Fruit fly (Drosophila melanogaster): ENCODE data around the gene gnu.
A peak's percentile ranks its signal among the peaks of the same experiment; 100 is the strongest.

Gene gnu

DNA sequence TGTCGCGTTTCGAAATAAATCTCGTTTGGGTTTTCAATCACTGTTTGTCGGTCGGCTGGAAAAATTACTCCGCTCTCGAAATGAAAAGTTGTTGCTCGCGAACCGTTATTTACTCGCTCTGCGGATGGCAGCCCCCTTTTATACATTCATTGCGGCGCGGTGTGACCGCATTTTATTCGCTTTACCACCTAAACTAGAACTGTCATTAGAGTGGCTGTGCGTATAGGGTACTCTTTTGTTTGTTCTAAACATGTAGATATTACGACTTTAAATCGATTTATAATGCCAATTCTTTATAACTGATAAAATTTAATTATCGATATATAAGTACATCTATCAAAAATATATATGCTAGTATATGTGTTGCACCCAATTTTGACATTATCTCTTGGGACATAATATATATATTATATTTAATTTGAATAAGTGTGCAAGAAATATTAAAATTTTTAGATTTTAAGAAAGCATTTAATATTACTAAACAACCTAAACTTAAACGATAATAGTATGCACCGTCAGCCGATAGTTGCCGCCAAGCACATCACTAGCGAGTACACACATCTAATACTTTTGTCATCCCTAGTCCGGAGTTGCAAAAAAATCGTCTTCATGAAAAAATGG is 16.8 kb downstream of the gnu start, which contains the start of the genes bmm and Tdrd3 (continued):
- no peak for TF ChIP-seq CG11398 (GFP tag; optimal IDR thresholded peaks at IDR 0.05)
- TF ChIP-seq CG33557 (GFP tag; optimal IDR thresholded peaks at IDR 0.05) = peak; percentile 81
- TF ChIP-seq CG3726 (GFP tag; IDR thresholded peaks at IDR 0.05) = peak; percentile 31; the same call in 1 of the 3 replicates
- peak; percentile 92 for TF ChIP-seq CG16813 (GFP tag; IDR thresholded peaks at IDR 0.05; ENCODE audit: partially characterized antibody)
- peak; percentile 57 for TF ChIP-seq vvl (GFP tag; IDR thresholded peaks at IDR 0.05)
- TF ChIP-seq az2 (GFP tag; optimal IDR thresholded peaks at IDR 0.05) = peak; percentile 80
- TF ChIP-seq bsh (GFP tag; optimal IDR thresholded peaks at IDR 0.05) = peak in 1 of 2 experiments; percentile 74
- peak; percentile 76 for TF ChIP-seq dmrt99B (tag; optimal IDR thresholded peaks at IDR 0.05)
- TF ChIP-seq Bgb (GFP tag; IDR thresholded peaks at IDR 0.05; ENCODE audit: partially characterized antibody) = peak; percentile 83
- TF ChIP-seq pb (GFP tag; optimal IDR thresholded peaks at IDR 0.05) = no peak
- peak; percentile 85 for TF ChIP-seq CG32532 (GFP tag; IDR thresholded peaks at IDR 0.05)
- peak; percentile 81 for TF ChIP-seq CG34224 (GFP tag; IDR thresholded peaks at IDR 0.05; ENCODE audit: partially characterized antibody)
- peak; percentile 35 for TF ChIP-seq CG13624 (GFP tag; optimal IDR thresholded peaks at IDR 0.05)
- TF ChIP-seq CG5180 (GFP tag; optimal IDR thresholded peaks at IDR 0.05) = peak; percentile 45
- TF ChIP-seq CG17385 (GFP tag; optimal IDR thresholded peaks at IDR 0.05) = peak; percentile 73
- TF ChIP-seq CG7987 (GFP tag; optimal IDR thresholded peaks at IDR 0.05) = no peak
- TF ChIP-seq gro (GFP tag; optimal IDR thresholded peaks at IDR 0.05) = no peak
- peak; percentile 53; the same call in 1 of the 2 replicates for TF ChIP-seq seq (GFP tag; IDR thresholded peaks at IDR 0.05)
- peak; percentile 44 for TF ChIP-seq CG15011 (GFP tag; optimal IDR thresholded peaks at IDR 0.05)
- TF ChIP-seq twi (tag; optimal IDR thresholded peaks at IDR 0.05) = peak; percentile 77
- TF ChIP-seq gcm2 (GFP tag; optimal IDR thresholded peaks at IDR 0.05) = no peak
- peak; percentile 80 for TF ChIP-seq Fer3 (tag; optimal IDR thresholded peaks at IDR 0.05)
- peak; percentile 55 for TF ChIP-seq CG32767 (GFP tag; IDR thresholded peaks at IDR 0.05)
- peak; percentile 31; the same call in 2 of the 3 replicates for TF ChIP-seq ase (GFP tag; IDR thresholded peaks at IDR 0.05)
- TF ChIP-seq ERR (GFP tag; optimal IDR thresholded peaks at IDR 0.05) = no peak
- peak; percentile 64 for TF ChIP-seq pzg (GFP tag; optimal IDR thresholded peaks at IDR 0.05)
- peak; percentile 82 for TF ChIP-seq fd3F (GFP tag; optimal IDR thresholded peaks at IDR 0.05)
- peak; percentile 57 for TF ChIP-seq tna (GFP tag; IDR thresholded peaks at IDR 0.05; ENCODE audit: partially characterized antibody)
- peak; percentile 64 for TF ChIP-seq CG10462 (GFP tag; optimal IDR thresholded peaks at IDR 0.05)
- peak; percentile 54 for TF ChIP-seq chn (GFP tag; optimal IDR thresholded peaks at IDR 0.05)
- TF ChIP-seq CG12769 (tag; optimal IDR thresholded peaks at IDR 0.05) = no peak
- no peak for TF ChIP-seq lov (optimal IDR thresholded peaks at IDR 0.05)
- no peak for TF ChIP-seq lov (GFP tag; IDR thresholded peaks at IDR 0.05)
- peak in 1 of 2 experiments; percentile 53 for TF ChIP-seq tll (GFP tag; optimal IDR thresholded peaks at IDR 0.05)
- peak; percentile 45 for TF ChIP-seq kni (GFP tag; optimal IDR thresholded peaks at IDR 0.05)
- peak; percentile 88 for TF ChIP-seq CG13894 (tag; optimal IDR thresholded peaks at IDR 0.05)
- TF ChIP-seq Gsc (GFP tag; IDR thresholded peaks at IDR 0.05) = no peak
- TF ChIP-seq CG13287 (GFP tag; IDR thresholded peaks at IDR 0.05; ENCODE audit: partially characterized antibody) = peak; percentile 87
- TF ChIP-seq slou (GFP tag; optimal IDR thresholded peaks at IDR 0.05) = peak; percentile 73
- TF ChIP-seq sna (GFP tag; IDR thresholded peaks at IDR 0.05; ENCODE audit: partially characterized antibody) = peak; percentile 87
- TF ChIP-seq NFAT (GFP tag; IDR thresholded peaks at IDR 0.05) = peak; percentile 89
- peak; percentile 84 for TF ChIP-seq hb (GFP tag; IDR thresholded peaks at IDR 0.05; ENCODE audit: partially characterized antibody)
- TF ChIP-seq wdn (GFP tag; IDR thresholded peaks at IDR 0.05) = peak; percentile 43; the same call in 1 of the 2 replicates
- peak; percentile 22 for TF ChIP-seq CG1603 (tag; optimal IDR thresholded peaks at IDR 0.05)
- TF ChIP-seq CG10979 (tag; optimal IDR thresholded peaks at IDR 0.05) = peak; percentile 75
- peak; percentile 30 for TF ChIP-seq CG6813 (GFP tag; optimal IDR thresholded peaks at IDR 0.05)
- peak; percentile 91 for TF ChIP-seq gem (tag; optimal IDR thresholded peaks at IDR 0.05)
- TF ChIP-seq gsb (GFP tag; IDR thresholded peaks at IDR 0.05) = no peak

Measured in whole organism, embryonic.